Worm (Caenorhabditis elegans): ENCODE results near the gene flp-11.

flp-11 gene

ce11 chrX:4705666-4706065 is 27.7 kb upstream of the flp-11 start:
- TF ChIP-seq blmp-1 (tag; optimal IDR thresholded peaks at IDR 0.05; ENCODE audit: insufficient read depth): peak; percentile 64
- peak; percentile 40 for TF ChIP-seq nhr-25 (tag; optimal IDR thresholded peaks at IDR 0.05)
- TF ChIP-seq unc-55 (GFP tag; optimal IDR thresholded peaks at IDR 0.05): no peak

ce11 chrX:4704877-4705276 is 26.9 kb upstream of the flp-11 start, which contains the start of gene aqp-8:
Gene aqp-8, minus strand, starts transcription at chrX:4704977.
- no peak for TF ChIP-seq skn-1 (tag; optimal IDR thresholded peaks at IDR 0.05)
- TF ChIP-seq nhr-12 (tag; optimal IDR thresholded peaks at IDR 0.05): no peak
- no peak for TF ChIP-seq lsy-2 (tag; optimal IDR thresholded peaks at IDR 0.05)
- TF ChIP-seq blmp-1 (tag; optimal IDR thresholded peaks at IDR 0.05; ENCODE audit: insufficient read depth): no peak
- no peak for TF ChIP-seq sma-3 (GFP tag; optimal IDR thresholded peaks at IDR 0.05)
- TF ChIP-seq aly-2 (tag; optimal IDR thresholded peaks at IDR 0.05): no peak
- TF ChIP-seq unc-62 (GFP tag; optimal IDR thresholded peaks at IDR 0.05): no peak
- TF ChIP-seq gmeb-1 (tag; optimal IDR thresholded peaks at IDR 0.05): no peak
- no peak for TF ChIP-seq elt-3 (tag; optimal IDR thresholded peaks at IDR 0.05)
- TF ChIP-seq nhr-23 (tag; optimal IDR thresholded peaks at IDR 0.05): no peak
- no peak for TF ChIP-seq sma-9 (GFP tag; optimal IDR thresholded peaks at IDR 0.05)
- TF ChIP-seq sma-9 (tag; optimal IDR thresholded peaks at IDR 0.05): no peak
- TF ChIP-seq snpc-4 (tag; optimal IDR thresholded peaks at IDR 0.05): no peak
- no peak for TF ChIP-seq ztf-4 (tag; optimal IDR thresholded peaks at IDR 0.05)
- no peak for TF ChIP-seq alr-1 (tag; optimal IDR thresholded peaks at IDR 0.05)
- no peak for TF ChIP-seq lin-13 (GFP tag; optimal IDR thresholded peaks at IDR 0.05)
- TF ChIP-seq fos-1 (tag; optimal IDR thresholded peaks at IDR 0.05): no peak

ce11 chrX:4700083-4700482 is 22.2 kb upstream of the flp-11 start:
- TF ChIP-seq gmeb-1 (tag; optimal IDR thresholded peaks at IDR 0.05) (peak; percentile 5), Y55F3AM.14 (GFP tag; optimal IDR thresholded peaks at IDR 0.05) (no peak), ceh-82 (tag; optimal IDR thresholded peaks at IDR 0.05) (no peak), blmp-1 (tag; optimal IDR thresholded peaks at IDR 0.05; ENCODE audit: insufficient read depth) (no peak), unc-62 (GFP tag; optimal IDR thresholded peaks at IDR 0.05) (no peak), sma-9 (GFP tag; optimal IDR thresholded peaks at IDR 0.05) (peak; percentile 47), sma-9 (tag; optimal IDR thresholded peaks at IDR 0.05) (no peak), fos-1 (tag; optimal IDR thresholded peaks at IDR 0.05) (peak; percentile 69), lin-11 (tag; optimal IDR thresholded peaks at IDR 0.05) (no peak), crh-2 (tag; optimal IDR thresholded peaks at IDR 0.05) (peak; percentile 23), nhr-25 (tag; optimal IDR thresholded peaks at IDR 0.05) (no peak), nhr-12 (tag; optimal IDR thresholded peaks at IDR 0.05) (no peak), skn-1 (tag; optimal IDR thresholded peaks at IDR 0.05) (no peak)

- TF ChIP-seq nhr-21 (tag; optimal IDR thresholded peaks at IDR 0.05) (peak; percentile 35), lsy-2 (tag; optimal IDR thresholded peaks at IDR 0.05) (peak in 1 of 2 experiments; percentile 61), ama-1 (optimal IDR thresholded peaks at IDR 0.05) (no peak), snpc-4 (tag; optimal IDR thresholded peaks at IDR 0.05) (peak; percentile 52), Y55F3AM.14 (GFP tag; optimal IDR thresholded peaks at IDR 0.05) (no peak), nhr-25 (tag; optimal IDR thresholded peaks at IDR 0.05) (peak; percentile 34), alr-1 (tag; optimal IDR thresholded peaks at IDR 0.05) (no peak), ceh-16 (tag; optimal IDR thresholded peaks at IDR 0.05) (peak; percentile 71), lin-11 (tag; optimal IDR thresholded peaks at IDR 0.05) (peak; percentile 41), unc-55 (GFP tag; optimal IDR thresholded peaks at IDR 0.05) (peak; percentile 46), egl-27 (tag; optimal IDR thresholded peaks at IDR 0.05) (no peak), nhr-237 (tag; optimal IDR thresholded peaks at IDR 0.05) (no peak), sma-3 (GFP tag; optimal IDR thresholded peaks at IDR 0.05) (peak; percentile 18), lin-13 (GFP tag; optimal IDR thresholded peaks at IDR 0.05) (peak; percentile 39), F13H6.1 (tag; optimal IDR thresholded peaks at IDR 0.05) (no peak), ceh-82 (tag; optimal IDR thresholded peaks at IDR 0.05) (no peak), C34F6.9 (tag; optimal IDR thresholded peaks at IDR 0.05) (peak; percentile 42), sma-9 (GFP tag; optimal IDR thresholded peaks at IDR 0.05) (peak; percentile 42), sma-9 (tag; optimal IDR thresholded peaks at IDR 0.05) (no peak), nhr-129 (tag; optimal IDR thresholded peaks at IDR 0.05) (peak; percentile 57)
These were observed 21.6 kb upstream of the flp-11 start, which contains the start of gene hyl-2 for ce11 chrX:4699411-4700050. Gene hyl-2, minus strand, starts transcription at chrX:4699461.

ce11 chrX:4698271-4698670 is 20.3 kb upstream of the flp-11 start:
- TF ChIP-seq fos-1 (tag; optimal IDR thresholded peaks at IDR 0.05) (peak; percentile 59), ceh-16 (tag; optimal IDR thresholded peaks at IDR 0.05) (no peak), sma-9 (GFP tag; optimal IDR thresholded peaks at IDR 0.05) (peak; percentile 40), sma-9 (tag; optimal IDR thresholded peaks at IDR 0.05) (no peak)

All from whole organism, L2 larva.